Worm (Caenorhabditis elegans) whole organism, L1 larva: ENCODE measurements around the gene coa-1.

Experiments used
- C04F5.9 ChIP-seq: sonication (generic microtip); optimal IDR thresholded peaks from 2 replicates; lab custom pipeline; 2016; ENCODE audit warnings: missing genetic modification characterization, missing compliant biosample characterization
- C16A3.4 ChIP-seq: fragments of 150-350 bp; optimal IDR thresholded peaks from 2 replicates; lab custom pipeline; 2014; ENCODE audit warnings: missing biosample characterization, missing genetic modification characterization
- F16B12.6 ChIP-seq: fragments of 150-350 bp; optimal IDR thresholded peaks from 2 replicates; lab custom pipeline; 2014; ENCODE audit warnings: missing biosample characterization, missing genetic modification characterization
- aha-1 ChIP-seq: fragments of 150-350 bp; optimal IDR thresholded peaks from 2 replicates; lab custom pipeline; 2014; ENCODE audit warnings: missing biosample characterization, missing genetic modification characterization
- ama-1 ChIP-seq: fragments of 150-350 bp; optimal IDR thresholded peaks from 2 replicates; lab custom pipeline; 2014
- blmp-1 ChIP-seq: fragments of 150-350 bp; optimal IDR thresholded peaks from 2 replicates; lab custom pipeline; 2014; ENCODE audit warnings: missing biosample characterization, missing genetic modification characterization
- ceh-63 ChIP-seq: fragments of 200-800 bp; sonication (Bioruptor generic); optimal IDR thresholded peaks from 2 replicates; lab custom pipeline; 2018; ENCODE audit warnings: mild to moderate bottlenecking, missing genetic modification characterization, missing compliant biosample characterization
- ceh-8 ChIP-seq: fragments of 200-800 bp; sonication (Bioruptor generic); optimal IDR thresholded peaks from 2 replicates; lab custom pipeline; 2018; ENCODE audit warnings: mild to moderate bottlenecking, missing genetic modification characterization, moderate library complexity, missing compliant biosample characterization
- ceh-82 ChIP-seq, 3 experiments: fragments of 150-350 bp in 1 of 3; sonication (generic microtip) in 2 of 3; optimal IDR thresholded peaks; 2 replicates each; lab custom pipeline; 2014 to 2017; ENCODE audit warnings: missing biosample characterization in 3 of 3, missing genetic modification characterization in 3 of 3
- ceh-88 ChIP-seq: fragments of 200-800 bp; sonication (Bioruptor generic); IDR thresholded peaks from 2 replicates; pipeline ENCODE4 v1.3.6; 2022; ENCODE audit warnings: missing genetic modification characterization, missing compliant biosample characterization
- ceh-90 ChIP-seq: sonication (generic microtip); optimal IDR thresholded peaks from 2 replicates; lab custom pipeline; 2016; ENCODE audit warnings: missing genetic modification characterization, missing compliant biosample characterization
- dpl-1 ChIP-seq, 3 experiments: fragments of 150-350 bp in 2 of 3; sonication (generic microtip) in 1 of 3; optimal IDR thresholded peaks; 2 replicates each; lab custom pipeline; 2014 to 2017; ENCODE audit warnings: missing biosample characterization in 3 of 3, missing genetic modification characterization in 3 of 3, missing genetic modification reagents in 3 of 3
- dsc-1 ChIP-seq: sonication (generic microtip); optimal IDR thresholded peaks from 2 replicates; lab custom pipeline; 2016; ENCODE audit warnings: mild to moderate bottlenecking, missing genetic modification characterization, missing compliant biosample characterization
- efl-3 ChIP-seq: fragments of 200-800 bp; sonication (Bioruptor generic); optimal IDR thresholded peaks from 2 replicates; lab custom pipeline; 2018; ENCODE audit warnings: mild to moderate bottlenecking, missing genetic modification characterization, missing compliant biosample characterization
- egl-13 ChIP-seq: sonication (generic microtip); optimal IDR thresholded peaks from 2 replicates; lab custom pipeline; 2016; ENCODE audit warnings: missing genotype, missing genetic modification reagents, missing genetic modification characterization, missing compliant biosample characterization
- elt-3 ChIP-seq, 6 experiments: fragments of 150-350 bp in 1 of 6; sonication (generic microtip); optimal IDR thresholded peaks; 2 replicates each; lab custom pipeline; 2017 to 2018; ENCODE audit warnings: missing biosample characterization in 6 of 6, missing genetic modification characterization in 6 of 6, inconsistent platforms in 1 of 6
- fkh-10 ChIP-seq: sonication (generic microtip); optimal IDR thresholded peaks from 2 replicates; lab custom pipeline; 2017; ENCODE audit warnings: missing biosample characterization, missing genetic modification reagents, missing genetic modification characterization
- fkh-4 ChIP-seq: sonication (generic microtip); optimal IDR thresholded peaks from 2 replicates; lab custom pipeline; 2016; ENCODE audit warnings: missing compliant biosample characterization, missing genetic modification characterization, borderline replicate concordance
- fkh-8 ChIP-seq: sonication (generic microtip); optimal IDR thresholded peaks from 2 replicates; lab custom pipeline; 2016; ENCODE audit warnings: mild to moderate bottlenecking, missing genetic modification characterization, missing compliant biosample characterization
- fos-1 ChIP-seq: fragments of 150-350 bp; optimal IDR thresholded peaks from 2 replicates; lab custom pipeline; 2014; ENCODE audit warnings: missing biosample characterization, missing genetic modification characterization
- grh-1 ChIP-seq: fragments of 200-800 bp; sonication (Bioruptor generic); IDR thresholded peaks from 2 replicates; pipeline ENCODE4 v1.3.6; 2022; ENCODE audit warnings: missing genetic modification reagents, missing genetic modification characterization, missing compliant biosample characterization
- hlh-4 ChIP-seq: sonication (generic microtip); optimal IDR thresholded peaks from 2 replicates; lab custom pipeline; 2016; ENCODE audit warnings: mild to moderate bottlenecking, missing genetic modification characterization, missing compliant biosample characterization
- hpl-2 ChIP-seq: fragments of 150-350 bp; optimal IDR thresholded peaks from 2 replicates; lab custom pipeline; 2014; ENCODE audit warnings: missing biosample characterization, missing genetic modification reagents, missing genetic modification characterization
- irx-1 ChIP-seq: sonication (generic microtip); optimal IDR thresholded peaks from 2 replicates; lab custom pipeline; 2016; ENCODE audit warnings: missing genetic modification characterization, missing compliant biosample characterization
- lin-13 ChIP-seq: fragments of 150-350 bp; optimal IDR thresholded peaks from 2 replicates; lab custom pipeline; 2014; ENCODE audit warnings: missing biosample characterization, missing genetic modification reagents, missing genetic modification characterization
- lin-35 ChIP-seq, 2 experiments: fragments of 150-350 bp; optimal IDR thresholded peaks; 2 replicates each; lab custom pipeline; 2014; ENCODE audit warnings: missing biosample characterization in 2 of 2, missing genetic modification characterization in 2 of 2, missing genetic modification reagents in 2 of 2
- mab-9 ChIP-seq: fragments of 200-800 bp; sonication (Bioruptor generic); IDR thresholded peaks from 2 replicates; pipeline ENCODE4 v1.3.6; 2022; ENCODE audit warnings: missing genetic modification reagents, missing genetic modification characterization, missing compliant biosample characterization
- mdl-1 ChIP-seq, 2 experiments: fragments of 150-350 bp; optimal IDR thresholded peaks; 2 replicates each; lab custom pipeline; 2014 to 2017; ENCODE audit warnings: missing biosample characterization in 2 of 2, missing genetic modification characterization in 2 of 2, inconsistent platforms in 1 of 2
- mep-1 ChIP-seq: fragments of 150-350 bp; optimal IDR thresholded peaks from 2 replicates; lab custom pipeline; 2014; ENCODE audit warnings: missing biosample characterization, missing genetic modification characterization
- nhr-11 ChIP-seq: fragments of 150-350 bp; optimal IDR thresholded peaks from 2 replicates; lab custom pipeline; 2014; ENCODE audit warnings: missing biosample characterization, missing genetic modification characterization
- nhr-237 ChIP-seq: fragments of 150-350 bp; optimal IDR thresholded peaks from 2 replicates; lab custom pipeline; 2014; ENCODE audit warnings: missing biosample characterization, missing genetic modification characterization
- nhr-28 ChIP-seq: fragments of 150-350 bp; optimal IDR thresholded peaks from 2 replicates; lab custom pipeline; 2014; ENCODE audit warnings: missing biosample characterization, missing genetic modification characterization
- nhr-71 ChIP-seq: sonication (generic microtip); optimal IDR thresholded peaks from 2 replicates; lab custom pipeline; 2016; ENCODE audit warnings: mild to moderate bottlenecking, missing genetic modification characterization, moderate library complexity, missing compliant biosample characterization
- nhr-76 ChIP-seq: sonication (generic microtip); optimal IDR thresholded peaks from 2 replicates; lab custom pipeline; 2017; ENCODE audit warnings: missing biosample characterization, missing genetic modification characterization
- nhr-77 ChIP-seq: fragments of 150-350 bp; optimal IDR thresholded peaks from 2 replicates; lab custom pipeline; 2014; ENCODE audit warnings: missing biosample characterization, missing genetic modification characterization
- pax-3 ChIP-seq: fragments of 200-800 bp; sonication (Bioruptor generic); optimal IDR thresholded peaks from 2 replicates; lab custom pipeline; 2018; ENCODE audit warnings: mild to moderate bottlenecking, missing genetic modification characterization, moderate library complexity, missing compliant biosample characterization
- pqm-1 ChIP-seq: sonication (generic microtip); optimal IDR thresholded peaks from 3 replicates; lab custom pipeline; 2017; ENCODE audit warnings: missing biosample characterization, missing genetic modification characterization
- skn-1 ChIP-seq: fragments of 150-350 bp; optimal IDR thresholded peaks from 2 replicates; lab custom pipeline; 2014; ENCODE audit warnings: missing biosample characterization, missing genetic modification characterization
- snu-23 ChIP-seq: sonication (generic microtip); optimal IDR thresholded peaks from 2 replicates; lab custom pipeline; 2016; ENCODE audit warnings: missing genetic modification characterization, missing compliant biosample characterization
- sox-4 ChIP-seq: sonication (generic microtip); optimal IDR thresholded peaks from 2 replicates; lab custom pipeline; 2016; ENCODE audit warnings: missing genetic modification characterization, missing compliant biosample characterization
- sptf-1 ChIP-seq: fragments of 150-350 bp; optimal IDR thresholded peaks from 2 replicates; lab custom pipeline; 2014; ENCODE audit warnings: missing biosample characterization, missing genetic modification characterization
- swsn-7 ChIP-seq: sonication (generic microtip); optimal IDR thresholded peaks from 2 replicates; lab custom pipeline; 2016; ENCODE audit warnings: missing genetic modification characterization, missing compliant biosample characterization
- unc-30 ChIP-seq: sonication (generic microtip); optimal IDR thresholded peaks from 2 replicates; lab custom pipeline; 2017; ENCODE audit warnings: missing biosample characterization, missing genetic modification characterization
- unc-86 ChIP-seq: sonication (generic microtip); optimal IDR thresholded peaks from 2 replicates; lab custom pipeline; 2016; ENCODE audit warnings: missing genetic modification characterization, missing compliant biosample characterization
- unc-98 ChIP-seq: fragments of 200-800 bp; sonication (Bioruptor generic); IDR thresholded peaks from 2 replicates; pipeline ENCODE4 v1.3.6; 2022; ENCODE audit warnings: missing genetic modification characterization, missing compliant biosample characterization
- vab-15 ChIP-seq: sonication (generic microtip); optimal IDR thresholded peaks from 2 replicates; lab custom pipeline; 2017; ENCODE audit warnings: missing genotype, mild to moderate bottlenecking, missing genetic modification characterization, missing compliant biosample characterization
- zip-4 ChIP-seq: fragments of 200-800 bp; sonication (Bioruptor generic); optimal IDR thresholded peaks from 2 replicates; lab custom pipeline; 2018; ENCODE audit warnings: mild to moderate bottlenecking, missing genetic modification characterization, moderate library complexity, missing compliant biosample characterization
- ztf-11 ChIP-seq, 2 experiments: sonication (generic microtip); optimal IDR thresholded peaks; 2 replicates each; lab custom pipeline; 2016 to 2017; ENCODE audit warnings: missing genetic modification characterization in 2 of 2, missing biosample characterization in 1 of 2, missing compliant biosample characterization in 1 of 2
- ztf-4 ChIP-seq: fragments of 150-350 bp; optimal IDR thresholded peaks from 2 replicates; lab custom pipeline; 2014; ENCODE audit warnings: missing biosample characterization, missing genetic modification characterization

coa-1 gene

ce11 chrIV:236138-236537 is 31.0 kb downstream of the coa-1 start:
- no peak for TF ChIP-seq ceh-88 (GFP tag; lab: Robert Waterston, UW)
- TF ChIP-seq blmp-1 (tag; lab: Kevin White, UChicago) = no peak
- no peak for TF ChIP-seq sox-4 (tag; lab: Kevin White, UChicago)
- TF ChIP-seq fkh-4 = no peak
- no peak for TF ChIP-seq nhr-77 (tag; lab: Kevin White, UChicago)
- no peak for TF ChIP-seq elt-3 (tag; optimal IDR thresholded peaks at IDR 0.05; lab: Kevin White, UChicago)
- TF ChIP-seq dsc-1 (tag; lab: Kevin White, UChicago) = no peak
- TF ChIP-seq unc-86 = no peak
- TF ChIP-seq lin-13 (GFP tag; lab: Kevin White, UChicago) = no peak
- no peak for TF ChIP-seq pqm-1 (tag; lab: Kevin White, UChicago)
- no peak for TF ChIP-seq ceh-8 (GFP tag; lab: Kevin White, UChicago)
- no peak for TF ChIP-seq skn-1 (tag; lab: Kevin White, UChicago)
- no peak for TF ChIP-seq dpl-1 (GFP tag; optimal IDR thresholded peaks at IDR 0.05; lab: Kevin White, UChicago)
- no peak for TF ChIP-seq ama-1
- no peak for TF ChIP-seq mep-1 (tag; lab: Kevin White, UChicago)

- TF ChIP-seq nhr-11 (tag; lab: Kevin White, UChicago) = no peak
- TF ChIP-seq fos-1 (tag; lab: Kevin White, UChicago) = no peak
- TF ChIP-seq, all 84 proteins: peak for 0
These were observed 32.3 kb downstream of the coa-1 start, which contains the start of gene ints-13 for ce11 chrIV:237350-237749. TSS of gene ints-13 (minus strand) at chrIV:237450.

ce11 chrIV:240257-240754 is 35.2 kb downstream of the coa-1 start, which contains the start of the genes fnta-1 and cogc-8:
TSS of gene fnta-1 (minus strand) at chrIV:240307.
TSS of gene cogc-8 (plus strand) at chrIV:240451.
- TF ChIP-seq C16A3.4 (tag; lab: Kevin White, UChicago) (peak; percentile 1), egl-13 (tag; lab: Kevin White, UChicago) (no peak), nhr-237 (tag; lab: Kevin White, UChicago) (no peak), fkh-8 (tag; lab: Kevin White, UChicago) (peak; percentile 24), zip-4 (no peak), dsc-1 (tag; lab: Kevin White, UChicago) (peak; percentile 9), elt-3 (tag; optimal IDR thresholded peaks at IDR 0.05; lab: Kevin White, UChicago) (no peak), unc-98 (no peak), ceh-82 (tag; optimal IDR thresholded peaks at IDR 0.05; lab: Kevin White, UChicago) (peak; percentile 31 to 52 (median 44)), fkh-4 (no peak), ama-1 (no peak), sptf-1 (tag; lab: Kevin White, UChicago) (no peak), fos-1 (tag; lab: Kevin White, UChicago) (no peak), vab-15 (no peak), nhr-76 (tag; lab: Kevin White, UChicago) (no peak), irx-1 (tag; lab: Kevin White, UChicago) (no peak), F16B12.6 (peak; percentile 95), ceh-90 (tag; lab: Kevin White, UChicago) (no peak), dpl-1 (GFP tag; optimal IDR thresholded peaks at IDR 0.05; lab: Kevin White, UChicago) (peak; percentile 51 to 74 (median 72)), nhr-71 (tag; lab: Kevin White, UChicago) (peak; percentile 61), aha-1 (tag; lab: Kevin White, UChicago) (no peak), ztf-11 (tag; optimal IDR thresholded peaks at IDR 0.05; lab: Kevin White, UChicago) (no peak), snu-23 (peak; percentile 67), swsn-7 (tag; lab: Kevin White, UChicago) (peak; percentile 36), lin-35 (GFP tag; optimal IDR thresholded peaks at IDR 0.05; lab: Kevin White, UChicago) (peak; percentile 64 to 70), fkh-10 (GFP tag; lab: Kevin White, UChicago) (no peak), ceh-63 (no peak), mab-9 (no peak), efl-3 (no peak), grh-1 (GFP tag; lab: Robert Waterston, UW) (no peak), ztf-4 (tag; lab: Kevin White, UChicago) (no peak), nhr-28 (no peak), C04F5.9 (tag; lab: Kevin White, UChicago) (peak; percentile 50), hlh-4 (no peak), unc-30 (tag; lab: Kevin White, UChicago) (no peak), mdl-1 (tag; optimal IDR thresholded peaks at IDR 0.05; lab: Kevin White, UChicago) (no peak), pax-3 (tag; lab: Kevin White, UChicago) (no peak), hpl-2 (GFP tag; lab: Kevin White, UChicago) (no peak), blmp-1 (tag; lab: Kevin White, UChicago) (no peak), nhr-11 (tag; lab: Kevin White, UChicago) (no peak), pqm-1 (tag; lab: Kevin White, UChicago) (no peak)
